Worm (Caenorhabditis elegans): ENCODE results near the gene T05B9.1.

The T05B9.1 gene

DNA sequence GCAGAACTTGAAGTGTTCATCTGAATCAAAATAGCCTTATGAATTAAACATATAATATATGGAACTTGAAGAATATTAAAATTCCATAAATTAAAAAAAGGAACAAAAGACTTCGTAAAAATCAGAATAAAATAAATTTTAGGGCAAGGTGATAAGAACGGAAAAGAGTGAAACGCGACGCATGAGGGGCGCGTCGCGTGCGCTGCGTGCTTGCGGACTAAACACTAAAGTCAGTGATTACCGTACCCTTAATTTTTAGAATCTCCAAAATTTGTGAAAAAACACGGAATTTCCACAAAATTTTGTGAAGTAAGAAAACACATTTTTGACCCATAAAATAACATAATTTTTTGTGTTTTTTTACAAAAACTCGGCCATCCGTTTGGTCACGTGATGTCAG, at the start of gene T05B9.1:
T05B9.1 (minus strand) TSS at position 20 of the 400 bp plus-strand sequence.
- no peak for TF ChIP-seq blmp-1 (tag; optimal IDR thresholded peaks at IDR 0.05)
- TF ChIP-seq lir-3 (tag; optimal IDR thresholded peaks at IDR 0.05; ENCODE audit: poor library complexity), result no peak
- no peak for TF ChIP-seq sup-37 (GFP tag; optimal IDR thresholded peaks at IDR 0.05)
- TF ChIP-seq zag-1 (tag; optimal IDR thresholded peaks at IDR 0.05), result no peak
- TF ChIP-seq vab-15 (tag; optimal IDR thresholded peaks at IDR 0.05), result no peak
- no peak for TF ChIP-seq lin-14 (GFP tag; optimal IDR thresholded peaks at IDR 0.05)
- TF ChIP-seq mep-1 (tag; optimal IDR thresholded peaks at IDR 0.05), result no peak
- TF ChIP-seq ztf-11 (tag; optimal IDR thresholded peaks at IDR 0.05), result no peak
- no peak for TF ChIP-seq ceh-90 (tag; optimal IDR thresholded peaks at IDR 0.05)
- no peak for TF ChIP-seq nhr-76 (tag; optimal IDR thresholded peaks at IDR 0.05)
- no peak for TF ChIP-seq unc-62 (GFP tag; optimal IDR thresholded peaks at IDR 0.05)
- TF ChIP-seq ces-1 (GFP tag; optimal IDR thresholded peaks at IDR 0.05), result no peak
- TF ChIP-seq pax-3 (tag; optimal IDR thresholded peaks at IDR 0.05), result no peak
- TF ChIP-seq snpc-4 (tag; optimal IDR thresholded peaks at IDR 0.05), result no peak
- no peak for TF ChIP-seq elt-3 (tag; optimal IDR thresholded peaks at IDR 0.05)

- TF ChIP-seq dsc-1 (tag; optimal IDR thresholded peaks at IDR 0.05) (peak; percentile 44), blmp-1 (tag; optimal IDR thresholded peaks at IDR 0.05) (peak; percentile 70), nhr-85 (tag) (peak; percentile 61), hlh-17 (GFP tag; optimal IDR thresholded peaks at IDR 0.05; ENCODE audit: borderline replicate concordance) (no peak), xbp-1 (tag; optimal IDR thresholded peaks at IDR 0.05) (no peak), lin-14 (GFP tag; optimal IDR thresholded peaks at IDR 0.05) (peak; percentile 34), alr-1 (tag; optimal IDR thresholded peaks at IDR 0.05; ENCODE audit: borderline replicate concordance) (no peak)
Measured at ce11 chrII:11307953-11308352, 47.0 kb upstream of the T05B9.1 start.

- TF ChIP-seq mdl-1 (tag; optimal IDR thresholded peaks at IDR 0.05) (peak in 1 of 2 experiments; percentile 10), fkh-4 (tag; optimal IDR thresholded peaks at IDR 0.05; ENCODE audit: borderline replicate concordance) (no peak), lin-14 (GFP tag; optimal IDR thresholded peaks at IDR 0.05) (peak; percentile 29), swsn-7 (tag; optimal IDR thresholded peaks at IDR 0.05) (no peak), nhr-20 (tag; optimal IDR thresholded peaks at IDR 0.05) (no peak), mab-9 (GFP tag; IDR thresholded peaks at IDR 0.05) (no peak), lin-39 (tag; optimal IDR thresholded peaks at IDR 0.05) (no peak), C16A3.4 (tag; optimal IDR thresholded peaks at IDR 0.05) (no peak), vab-15 (tag; optimal IDR thresholded peaks at IDR 0.05) (no peak), mep-1 (tag; optimal IDR thresholded peaks at IDR 0.05) (no peak), lin-13 (GFP tag; optimal IDR thresholded peaks at IDR 0.05) (no peak), egl-13 (tag; optimal IDR thresholded peaks at IDR 0.05) (no peak), efl-1 (optimal IDR thresholded peaks at IDR 0.05) (no peak), efl-1 (GFP tag; optimal IDR thresholded peaks at IDR 0.05 in 1 of 2) (peak in 1 of 2 experiments; percentile 73), elt-2 (tag; optimal IDR thresholded peaks at IDR 0.05) (no peak), jun-1 (tag; optimal IDR thresholded peaks at IDR 0.05) (no peak), pax-3 (tag; optimal IDR thresholded peaks at IDR 0.05) (no peak), tlp-1 (tag; optimal IDR thresholded peaks at IDR 0.05) (no peak), irx-1 (tag; optimal IDR thresholded peaks at IDR 0.05) (no peak), fkh-10 (GFP tag; optimal IDR thresholded peaks at IDR 0.05) (no peak), pag-3 (tag; optimal IDR thresholded peaks at IDR 0.05; ENCODE audit: borderline replicate concordance, insufficient read depth) (no peak), aha-1 (tag; optimal IDR thresholded peaks at IDR 0.05) (no peak), nhr-76 (tag; optimal IDR thresholded peaks at IDR 0.05) (no peak), sptf-1 (tag; optimal IDR thresholded peaks at IDR 0.05) (no peak), blmp-1 (tag; optimal IDR thresholded peaks at IDR 0.05) (peak; percentile 94), fos-1 (tag; optimal IDR thresholded peaks at IDR 0.05) (no peak), efl-3 (GFP tag; optimal IDR thresholded peaks at IDR 0.05) (no peak), sox-4 (tag; optimal IDR thresholded peaks at IDR 0.05) (no peak), hlh-17 (GFP tag; optimal IDR thresholded peaks at IDR 0.05; ENCODE audit: borderline replicate concordance) (no peak), hpl-2 (GFP tag; optimal IDR thresholded peaks at IDR 0.05) (no peak), Y116A8C.19 (tag; optimal IDR thresholded peaks at IDR 0.05; ENCODE audit: borderline replicate concordance) (no peak), ztf-4 (tag; optimal IDR thresholded peaks at IDR 0.05) (no peak), egl-27 (tag; optimal IDR thresholded peaks at IDR 0.05) (no peak), hlh-4 (tag; optimal IDR thresholded peaks at IDR 0.05) (no peak), lin-15B (tag; optimal IDR thresholded peaks at IDR 0.05) (no peak), nhr-28 (tag; optimal IDR thresholded peaks at IDR 0.05) (no peak)
Measured at ce11 chrII:11307332-11307731, 46.3 kb upstream of the T05B9.1 start.

Measured in whole organism, L1 larva.